Fruit fly (Drosophila melanogaster): ENCODE data around the gene Paf-AHalpha.

- TF ChIP-seq Sox102F (GFP tag; optimal IDR thresholded peaks at IDR 0.05), result no peak
- no peak for TF ChIP-seq fd85E (GFP tag; optimal IDR thresholded peaks at IDR 0.05)
- no peak for TF ChIP-seq CG6276 (GFP tag; optimal IDR thresholded peaks at IDR 0.05)
- TF ChIP-seq vri (GFP tag; optimal IDR thresholded peaks at IDR 0.05), result peak; percentile 37
Measured at dm6 chrX:15758692-15759240, 26.6 kb downstream of the Paf-AHalpha start.
